Worm (Caenorhabditis elegans): ENCODE data around the gene C50F4.10.

The C50F4.10 gene

ce11 chrV:9524099-9524498, 7.3 kb downstream of the C50F4.10 start, which contains the start of gene C50F4.9:
C50F4.9 (minus strand) TSS chrV:9524199.
- TF ChIP-seq hlh-12 (tag; optimal IDR thresholded peaks at IDR 0.05), result no peak
- TF ChIP-seq tbx-9 (tag; optimal IDR thresholded peaks at IDR 0.05; ENCODE audit: borderline replicate concordance), result no peak
- no peak for TF ChIP-seq nfyb-1 (GFP tag; IDR thresholded peaks at IDR 0.05)
- no peak for TF ChIP-seq cebp-1 (GFP tag; IDR thresholded peaks at IDR 0.05)
- TF ChIP-seq cebp-1 (tag; optimal IDR thresholded peaks at IDR 0.05), result no peak
- no peak for TF ChIP-seq dpff-1 (tag; optimal IDR thresholded peaks at IDR 0.05)
- TF ChIP-seq egl-44 (GFP tag; IDR thresholded peaks at IDR 0.05), result no peak
- TF ChIP-seq efl-1 (GFP tag; optimal IDR thresholded peaks at IDR 0.05), result no peak
- TF ChIP-seq Y53G8AR.9 (GFP tag; conservative IDR thresholded peaks at IDR 0.05), result no peak
- no peak for TF ChIP-seq repo-1 (tag; optimal IDR thresholded peaks at IDR 0.05)

DNA sequence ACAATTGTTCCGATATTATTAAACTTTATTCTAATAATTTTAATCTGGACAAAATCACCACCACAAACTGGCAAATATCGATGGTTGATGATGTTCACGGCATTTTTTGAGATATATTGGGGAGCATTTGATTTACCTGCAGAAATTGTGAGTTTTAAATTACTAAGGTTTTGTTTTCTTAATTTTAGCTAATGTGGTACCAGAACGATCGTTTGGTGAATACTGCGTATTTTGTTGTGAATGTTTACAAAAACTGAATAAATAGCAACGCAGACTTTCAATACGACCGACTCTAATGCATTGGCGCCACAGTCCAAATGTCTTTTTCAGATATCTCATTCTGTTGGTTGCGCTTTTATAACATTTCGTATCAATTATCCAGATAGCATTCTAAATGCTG, 9.7 kb downstream of the C50F4.10 start:
- TF ChIP-seq F37B4.10 (GFP tag; IDR thresholded peaks at IDR 0.05) (no peak), ceh-79 (tag; optimal IDR thresholded peaks at IDR 0.05) (no peak), ztf-18 (tag; optimal IDR thresholded peaks at IDR 0.05) (no peak), atf-7 (tag; optimal IDR thresholded peaks at IDR 0.05) (no peak), lsy-27 (tag; optimal IDR thresholded peaks at IDR 0.05; ENCODE audit: borderline replicate concordance, insufficient read depth) (no peak), ets-4 (GFP tag; optimal IDR thresholded peaks at IDR 0.05) (no peak), mes-4 (tag; optimal IDR thresholded peaks at IDR 0.05) (no peak), egl-44 (GFP tag; IDR thresholded peaks at IDR 0.05) (no peak), gei-17 (GFP tag; optimal IDR thresholded peaks at IDR 0.05) (no peak), zfh-2 (GFP tag; conservative IDR thresholded peaks at IDR 0.05) (no peak), ceh-58 (GFP tag; IDR thresholded peaks at IDR 0.05) (no peak), lin-26 (GFP tag; IDR thresholded peaks at IDR 0.05) (no peak), athp-1 (tag; optimal IDR thresholded peaks at IDR 0.05) (no peak), Y56A3A.18 (GFP tag; IDR thresholded peaks at IDR 0.05) (no peak), hrde-1 (tag; optimal IDR thresholded peaks at IDR 0.05; ENCODE audit: borderline replicate concordance) (no peak), efl-1 (GFP tag; optimal IDR thresholded peaks at IDR 0.05) (no peak), Y67H2A.10 (GFP tag; conservative IDR thresholded peaks at IDR 0.05) (no peak), F39B2.1 (GFP tag; IDR thresholded peaks at IDR 0.05) (no peak), F52B5.7 (tag; optimal IDR thresholded peaks at IDR 0.05) (no peak), dox-1 (GFP tag; IDR thresholded peaks at IDR 0.05) (no peak)

ce11 chrV:9518832-9519231, 12.5 kb downstream of the C50F4.10 start, which contains the start of gene C50F4.8:
C50F4.8 (minus strand) TSS chrV:9518859.
- TF ChIP-seq nhr-27 (tag; optimal IDR thresholded peaks at IDR 0.05) (no peak), lsl-1 (GFP tag; optimal IDR thresholded peaks at IDR 0.05) (no peak), ztf-25 (GFP tag; IDR thresholded peaks at IDR 0.05) (no peak), lin-26 (GFP tag; IDR thresholded peaks at IDR 0.05) (no peak), madf-10 (tag; optimal IDR thresholded peaks at IDR 0.05) (no peak), ceh-100 (GFP tag; IDR thresholded peaks at IDR 0.05) (no peak), hrde-1 (tag; optimal IDR thresholded peaks at IDR 0.05; ENCODE audit: borderline replicate concordance) (no peak), fkh-3 (tag; optimal IDR thresholded peaks at IDR 0.05) (no peak), egrh-3 (GFP tag; IDR thresholded peaks at IDR 0.05) (no peak), sdz-38 (tag; optimal IDR thresholded peaks at IDR 0.05) (no peak), B0019.2 (GFP tag; conservative IDR thresholded peaks at IDR 0.05) (no peak), lin-35 (GFP tag; optimal IDR thresholded peaks at IDR 0.05) (no peak), dpff-1 (tag; optimal IDR thresholded peaks at IDR 0.05) (no peak), B0336.3 (GFP tag; IDR thresholded peaks at IDR 0.05) (no peak), lir-1 (GFP tag; conservative IDR thresholded peaks at IDR 0.05) (no peak), sea-2 (GFP tag; IDR thresholded peaks at IDR 0.05) (no peak)

All from whole organism, young adult.